Fruit fly (Drosophila melanogaster) S2 (cell line): Measurements from ENCODE around the gene ftz-f1.

Experiments
- CG8478 ChIP-seq: fragments of >200 bp; optimal IDR thresholded peaks from 2 replicates; lab custom pipeline; 2018
- CTCF ChIP-seq, 2 experiments: fragments of >200 bp; optimal IDR thresholded peaks; 2 replicates each; lab custom pipeline; 2018

ftz-f1 gene

dm6 chr3L:18825993-18826392, 24.9 kb upstream of the ftz-f1 start:
- TF ChIP-seq CTCF (optimal IDR thresholded peaks at IDR 0.05; lab: Kevin White, UChicago) (no peak), CG8478 (lab: Kevin White, UChicago) (no peak)

dm6 chr3L:18824851-18825250, 23.7 kb upstream of the ftz-f1 start:
- TF ChIP-seq CTCF (optimal IDR thresholded peaks at IDR 0.05; lab: Kevin White, UChicago) (no peak), CG8478 (lab: Kevin White, UChicago) (no peak)

- TF ChIP-seq CG8478 (lab: Kevin White, UChicago): no peak
- no peak for TF ChIP-seq CTCF (optimal IDR thresholded peaks at IDR 0.05; lab: Kevin White, UChicago)
Measured at dm6 chr3L:18823870-18824561, 22.9 kb upstream of the ftz-f1 start.

- no peak for TF ChIP-seq CTCF (optimal IDR thresholded peaks at IDR 0.05; lab: Kevin White, UChicago)
- TF ChIP-seq CG8478 (lab: Kevin White, UChicago): no peak
Measured at dm6 chr3L:18823221-18823514, 22.1 kb upstream of the ftz-f1 start.

dm6 chr3L:18822450-18823220, 21.5 kb upstream of the ftz-f1 start, which contains the start of gene Cat:
Cat (plus strand) TSS chr3L:18822604.
- TF ChIP-seq CG8478 (lab: Kevin White, UChicago) (no peak), CTCF (optimal IDR thresholded peaks at IDR 0.05; lab: Kevin White, UChicago) (no peak)

- no peak for TF ChIP-seq CG8478 (lab: Kevin White, UChicago)
- no peak for TF ChIP-seq CTCF (optimal IDR thresholded peaks at IDR 0.05; lab: Kevin White, UChicago)
Measured at dm6 chr3L:18822049-18822448, 20.9 kb upstream of the ftz-f1 start.

dm6 chr3L:18820638-18821382, 19.7 kb upstream of the ftz-f1 start, which contains the start of the genes CG14073 and HipHop:
CG14073 (minus strand) TSS chr3L:18820675.
HipHop (plus strand) TSS chr3L:18821171.
- peak in 1 of 2 experiments; percentile 16 for TF ChIP-seq CTCF (optimal IDR thresholded peaks at IDR 0.05; lab: Kevin White, UChicago)
- TF ChIP-seq CG8478 (lab: Kevin White, UChicago): no peak

- no peak for TF ChIP-seq CTCF (optimal IDR thresholded peaks at IDR 0.05; lab: Kevin White, UChicago)
- TF ChIP-seq CG8478 (lab: Kevin White, UChicago): no peak
Measured at dm6 chr3L:18819887-18820637, 19.0 kb upstream of the ftz-f1 start.

- TF ChIP-seq CTCF (optimal IDR thresholded peaks at IDR 0.05; lab: Kevin White, UChicago): no peak
- TF ChIP-seq CG8478 (lab: Kevin White, UChicago): no peak
Measured at dm6 chr3L:18819262-18819886, 18.3 kb upstream of the ftz-f1 start.

dm6 chr3L:18817264-18817894, 16.3 kb upstream of the ftz-f1 start:
- TF ChIP-seq CG8478 (lab: Kevin White, UChicago) (no peak), CTCF (optimal IDR thresholded peaks at IDR 0.05; lab: Kevin White, UChicago) (no peak)

- no peak for TF ChIP-seq CTCF (optimal IDR thresholded peaks at IDR 0.05; lab: Kevin White, UChicago)
- TF ChIP-seq CG8478 (lab: Kevin White, UChicago): no peak
Measured at dm6 chr3L:18816719-18817118, 15.6 kb upstream of the ftz-f1 start.

dm6 chr3L:18816176-18816575, 15.1 kb upstream of the ftz-f1 start:
- TF ChIP-seq CTCF (optimal IDR thresholded peaks at IDR 0.05; lab: Kevin White, UChicago) (no peak), CG8478 (lab: Kevin White, UChicago) (no peak)

dm6 chr3L:18813963-18814647, 13.0 kb upstream of the ftz-f1 start:
- no peak for TF ChIP-seq CG8478 (lab: Kevin White, UChicago)
- no peak for TF ChIP-seq CTCF (optimal IDR thresholded peaks at IDR 0.05; lab: Kevin White, UChicago)
